Worm (Caenorhabditis elegans): ENCODE results near the gene Y48B6A.13.

Y48B6A.13 gene

DNA sequence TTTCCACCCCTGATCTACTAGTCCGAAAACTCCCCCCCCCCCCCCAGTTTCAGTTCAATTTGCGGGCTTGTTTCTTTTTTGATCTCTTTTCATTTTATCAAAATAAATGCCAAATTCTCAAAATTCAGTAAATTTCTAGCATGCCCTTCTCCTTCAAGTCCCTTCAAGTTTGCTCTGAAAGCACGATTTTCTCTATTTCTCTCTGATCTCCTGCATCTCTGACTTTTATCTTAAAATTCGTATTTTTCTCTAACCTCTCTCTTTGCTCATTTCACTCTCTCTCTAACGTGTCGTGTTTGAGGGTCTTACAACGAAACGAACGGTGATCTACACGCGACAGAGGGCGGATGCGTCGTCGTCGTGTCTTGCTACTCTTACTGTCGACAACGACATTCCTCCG is 20.7 kb downstream of the Y48B6A.13 start, which contains the start of gene ace-3:
TSS of gene ace-3 (plus strand) at position 301 of the 400 bp plus-strand sequence.
- TF ChIP-seq nhr-25 (tag; optimal IDR thresholded peaks at IDR 0.05; ENCODE audit: borderline replicate concordance, insufficient read depth) (no peak), mep-1 (tag; optimal IDR thresholded peaks at IDR 0.05) (no peak), unc-62 (GFP tag; optimal IDR thresholded peaks at IDR 0.05 in 1 of 2) (peak in 1 of 2 experiments; percentile 27), unc-62 (tag; optimal IDR thresholded peaks at IDR 0.05) (no peak)

DNA sequence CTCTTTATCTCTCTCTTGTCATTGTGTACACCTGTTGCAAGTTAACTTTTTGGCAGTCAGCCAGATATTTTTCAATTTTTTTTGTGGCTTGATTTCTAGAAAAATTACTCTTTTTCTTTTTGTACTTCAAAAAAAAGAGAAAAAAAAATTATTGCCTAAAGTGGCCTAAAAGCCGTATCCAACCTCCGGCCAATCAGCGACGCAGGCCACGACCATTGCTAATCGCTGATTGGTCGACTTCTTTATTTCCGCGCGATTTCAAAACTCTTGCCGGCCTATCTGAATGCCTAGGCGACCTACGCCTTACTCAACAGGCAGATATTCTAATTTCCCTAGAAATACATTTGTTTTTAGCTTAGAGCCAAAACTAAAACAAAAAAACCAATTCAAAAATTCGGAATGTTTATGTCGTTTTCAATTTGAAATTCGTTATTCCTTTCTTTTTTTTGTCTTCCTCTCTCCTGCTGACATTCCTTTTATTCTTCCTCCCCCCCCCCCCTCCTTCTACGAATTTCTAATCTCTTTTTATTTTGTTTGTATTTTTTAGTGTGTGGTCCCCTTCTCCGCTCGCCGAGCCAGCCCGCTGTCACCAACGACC is 28.5 kb downstream of the Y48B6A.13 start, which contains the start of gene ace-4:
TSS of gene ace-4 (plus strand) at position 548 of the 598 bp plus-strand sequence.
- TF ChIP-seq nhr-42 (GFP tag; IDR thresholded peaks at IDR 0.05) = no peak
- no peak for TF ChIP-seq snpc-1.2 (GFP tag; IDR thresholded peaks at IDR 0.05)
- no peak for TF ChIP-seq ceh-28 (tag; optimal IDR thresholded peaks at IDR 0.05)
- no peak for TF ChIP-seq lsy-2 (tag; optimal IDR thresholded peaks at IDR 0.05)
- TF ChIP-seq dve-1 (tag; optimal IDR thresholded peaks at IDR 0.05; ENCODE audit: insufficient read depth) = no peak
- no peak for TF ChIP-seq lin-13 (GFP tag; optimal IDR thresholded peaks at IDR 0.05)
- TF ChIP-seq lin-1 (GFP tag; IDR thresholded peaks at IDR 0.05) = no peak
- TF ChIP-seq mdt-29 (GFP tag; IDR thresholded peaks at IDR 0.05) = no peak
- TF ChIP-seq nhr-102 (tag; optimal IDR thresholded peaks at IDR 0.05) = no peak
- no peak for TF ChIP-seq nhr-6 (tag; optimal IDR thresholded peaks at IDR 0.05)
- no peak for TF ChIP-seq tag-97 (GFP tag; IDR thresholded peaks at IDR 0.05)

DNA sequence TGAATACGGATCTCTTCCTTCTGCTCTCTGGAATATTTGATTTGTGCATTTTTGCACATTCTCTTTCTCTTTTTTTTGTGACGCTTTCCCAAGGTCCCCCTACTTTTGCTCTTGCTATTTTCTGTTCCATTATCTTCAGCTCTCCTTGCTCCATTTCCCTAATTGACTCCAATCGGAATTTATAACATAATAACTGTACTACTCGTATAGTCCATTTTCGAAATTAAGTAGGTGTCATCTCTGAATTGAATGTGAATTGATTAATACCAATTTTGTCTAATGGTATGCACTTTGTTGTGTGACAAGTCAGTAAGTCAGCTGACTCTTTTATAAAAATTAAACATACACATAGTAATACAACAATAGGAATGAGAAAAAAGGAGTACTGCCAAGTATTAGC is 30.1 kb downstream of the Y48B6A.13 start:
- peak; percentile 81 for TF ChIP-seq aha-1 (tag)
- no peak for TF ChIP-seq F44E2.7 (GFP tag; IDR thresholded peaks at IDR 0.05)

ce11 chrII:14187456-14187855 is 38.6 kb downstream of the Y48B6A.13 start:
- TF ChIP-seq madf-5 (GFP tag; IDR thresholded peaks at IDR 0.05) = no peak
- peak; percentile 15 for TF ChIP-seq aha-1 (tag)

DNA sequence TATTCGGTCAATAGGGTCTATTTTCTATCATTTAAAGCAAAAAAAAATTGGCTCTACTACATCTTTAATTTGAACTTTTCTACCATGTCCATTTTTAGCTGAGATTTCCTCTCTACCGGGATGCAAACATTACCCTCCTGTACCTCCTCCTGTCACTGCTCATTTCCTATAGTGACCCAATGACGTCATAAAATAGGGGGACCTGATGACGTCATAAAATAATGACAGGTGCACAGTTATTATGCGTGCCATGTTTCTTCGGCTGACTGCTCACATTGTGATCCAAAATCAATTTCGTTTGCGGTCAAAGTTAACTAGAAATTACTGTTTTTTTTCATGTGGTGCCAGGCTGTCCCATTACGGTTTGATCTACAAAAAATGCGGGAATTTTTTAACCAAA is 39.1 kb downstream of the Y48B6A.13 start:
- TF ChIP-seq nhr-76 (tag; optimal IDR thresholded peaks at IDR 0.05) (no peak), fos-1 (tag; optimal IDR thresholded peaks at IDR 0.05) (no peak), lin-15B (tag; optimal IDR thresholded peaks at IDR 0.05) (no peak), lin-1 (GFP tag; IDR thresholded peaks at IDR 0.05) (no peak), rbr-2 (tag; optimal IDR thresholded peaks at IDR 0.05) (no peak), nhr-102 (tag; optimal IDR thresholded peaks at IDR 0.05) (no peak), nhr-111 (GFP tag; optimal IDR thresholded peaks at IDR 0.05) (no peak), spr-1 (tag; optimal IDR thresholded peaks at IDR 0.05) (no peak)

ce11 chrII:14178233-14178969 is 47.7 kb downstream of the Y48B6A.13 start, which contains the start of gene efhd-1:
TSS of gene efhd-1 (plus strand) at chrII:14178814.
- no peak for TF ChIP-seq nhr-11 (tag; optimal IDR thresholded peaks at IDR 0.05)
- TF ChIP-seq zfp-2 (tag; optimal IDR thresholded peaks at IDR 0.05) = no peak
- peak; percentile 14 for TF ChIP-seq hlh-11 (tag; optimal IDR thresholded peaks at IDR 0.05)
- TF ChIP-seq snpc-4 (tag; optimal IDR thresholded peaks at IDR 0.05) = no peak
- TF ChIP-seq daf-16 (GFP tag; optimal IDR thresholded peaks at IDR 0.05) = peak in 1 of 2 experiments; percentile 54
- no peak for TF ChIP-seq daf-16 (tag; optimal IDR thresholded peaks at IDR 0.05)

Measured in whole organism, L4 larva.